Worm (Caenorhabditis elegans): ENCODE results near the gene F09B12.3.

DNA sequence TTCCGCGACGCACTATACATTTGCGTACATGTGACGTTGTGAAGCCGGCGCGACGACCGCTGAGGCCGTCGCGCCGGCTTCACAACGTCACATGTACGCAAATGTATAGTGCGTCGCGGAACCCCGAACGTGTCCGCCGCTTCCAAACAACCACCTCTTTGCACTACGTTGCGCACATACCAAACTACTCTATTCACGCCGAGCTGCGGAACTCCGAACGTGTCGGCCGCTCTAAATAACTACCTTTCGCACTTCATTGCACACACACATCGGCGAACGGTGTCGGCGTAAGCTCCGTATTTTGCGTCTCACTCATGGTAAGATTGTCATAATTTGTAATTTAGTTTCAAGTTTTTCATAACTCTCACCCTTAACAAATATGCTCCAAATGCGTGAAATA is 14.4 kb upstream of the F09B12.3 start:
- no peak for TF ChIP-seq hnd-1 (tag; optimal IDR thresholded peaks at IDR 0.05)
- TF ChIP-seq pes-1 (GFP tag; IDR thresholded peaks at IDR 0.05): no peak
- no peak for TF ChIP-seq aly-1 (tag; optimal IDR thresholded peaks at IDR 0.05)
- no peak for TF ChIP-seq hmbx-1 (tag; optimal IDR thresholded peaks at IDR 0.05)
- no peak for TF ChIP-seq ama-1 (optimal IDR thresholded peaks at IDR 0.05)
- no peak for TF ChIP-seq flt-1 (GFP tag; IDR thresholded peaks at IDR 0.05)
- no peak for TF ChIP-seq B0310.2 (tag; optimal IDR thresholded peaks at IDR 0.05)
- TF ChIP-seq tbx-37 (GFP tag; conservative IDR thresholded peaks at IDR 0.05): no peak
- TF ChIP-seq ceh-13 (GFP tag; optimal IDR thresholded peaks at IDR 0.05): no peak
- no peak for TF ChIP-seq sea-1 (GFP tag; conservative IDR thresholded peaks at IDR 0.05)
